Worm (Caenorhabditis elegans) whole organism, late embryonic: Measurements from ENCODE around the gene dolk-1.

ENCODE experiments used
- ceh-30 ChIP-seq: fragments of 150-350 bp; optimal IDR thresholded peaks from 2 replicates; lab custom pipeline; 2014; ENCODE audit warnings: missing biosample characterization, missing genetic modification characterization
- fkh-10 ChIP-seq: fragments of 150-350 bp; optimal IDR thresholded peaks from 2 replicates; lab custom pipeline; 2014; ENCODE audit warnings: missing biosample characterization, missing genetic modification reagents, missing genetic modification characterization
- npax-4 ChIP-seq: sonication (generic microtip); optimal IDR thresholded peaks from 2 replicates; lab custom pipeline; 2016; ENCODE audit warnings: missing genetic modification characterization, missing compliant biosample characterization
- pha-4 ChIP-seq: fragments of 150-350 bp; optimal IDR thresholded peaks from 2 replicates; lab custom pipeline; 2018; ENCODE audit warnings: missing biosample characterization, missing genetic modification reagents, missing genetic modification characterization
- pros-1 ChIP-seq: fragments of 150-350 bp; optimal IDR thresholded peaks from 2 replicates; lab custom pipeline; 2014; ENCODE audit warnings: missing biosample characterization, missing genetic modification reagents, missing genetic modification characterization
- sox-4 ChIP-seq: sonication (generic microtip); optimal IDR thresholded peaks from 2 replicates; lab custom pipeline; 2017; ENCODE audit warnings: mild to moderate bottlenecking, missing genetic modification characterization, inconsistent platforms, missing compliant biosample characterization

DNA sequence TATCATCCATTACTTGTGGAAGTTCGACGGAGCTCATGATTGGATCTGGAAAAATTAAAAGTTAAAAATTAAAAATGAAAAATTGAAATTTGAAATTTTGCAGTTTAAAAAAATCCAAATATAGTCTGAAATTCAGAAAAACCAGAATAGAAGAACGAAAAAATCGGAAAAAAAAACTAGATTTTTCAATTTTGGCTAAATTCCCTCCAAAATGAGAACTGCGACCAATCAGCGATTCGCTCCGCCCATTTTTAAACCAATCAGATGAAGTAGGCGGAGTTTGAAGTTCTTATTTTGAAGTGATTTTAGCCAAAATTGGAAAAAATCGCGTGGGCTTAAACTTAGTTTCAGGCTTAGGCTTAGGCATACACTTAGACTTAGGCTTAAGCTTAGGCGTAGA lies 13.5 kb upstream of the dolk-1 start, which contains the start of gene Y56A3A.7:
- TF ChIP-seq pros-1 (tag; lab: Kevin White, UChicago) = no peak
- TF ChIP-seq sox-4 = no peak
- no peak for TF ChIP-seq ceh-30 (tag; lab: Kevin White, UChicago)
- no peak for TF ChIP-seq fkh-10 (GFP tag; lab: Kevin White, UChicago)
- no peak for TF ChIP-seq npax-4
- TF ChIP-seq pha-4 (tag; lab: Kevin White, UChicago) = no peak
